Fruit fly (Drosophila melanogaster) whole organism, prepupa: ENCODE data around the gene Max.

Experiments used
- CG11902 ChIP-seq: fragments of 200-800 bp; sonication (Bioruptor generic); optimal IDR thresholded peaks from 3 replicates; lab custom pipeline; 2016; ENCODE audit warnings: missing biosample characterization, missing genetic modification characterization
- CG16779 ChIP-seq: fragments of 200-800 bp; sonication (Bioruptor generic); optimal IDR thresholded peaks from 3 replicates; lab custom pipeline; 2017; ENCODE audit warnings: missing biosample characterization, mild to moderate bottlenecking, missing genetic modification characterization
- CG3032 ChIP-seq: fragments of 200-800 bp; optimal IDR thresholded peaks from 2 replicates; lab custom pipeline; 2019; ENCODE audit warnings: missing biosample characterization, mild to moderate bottlenecking, missing genetic modification characterization, moderate library complexity
- CG31627 ChIP-seq: fragments of 200-800 bp; sonication (Bioruptor generic); optimal IDR thresholded peaks from 3 replicates; lab custom pipeline; 2016; ENCODE audit warnings: missing biosample characterization, missing genetic modification characterization
- CG32006 ChIP-seq: fragments of 200-800 bp; sonication (Bioruptor generic); optimal IDR thresholded peaks from 3 replicates; lab custom pipeline; 2017; ENCODE audit warnings: missing biosample characterization, mild to moderate bottlenecking, missing genetic modification characterization
- CG3919 ChIP-seq: fragments of 200-800 bp; sonication (Bioruptor generic); optimal IDR thresholded peaks from 3 replicates; lab custom pipeline; 2016; ENCODE audit warnings: missing biosample characterization, missing genetic modification characterization
- CG6163 ChIP-seq: fragments of 200-800 bp; sonication (Bioruptor generic); IDR thresholded peaks from 3 replicates; pipeline ENCODE4 v1.3.6; 2022; ENCODE audit warnings: missing biosample characterization, missing genetic modification characterization
- CG6808 ChIP-seq: fragments of 200-800 bp; sonication (Bioruptor generic); optimal IDR thresholded peaks from 3 replicates; lab custom pipeline; 2017; ENCODE audit warnings: missing biosample characterization, missing genetic modification characterization, mild to moderate bottlenecking, moderate library complexity, missing genetic modification reagents
- CG6854 ChIP-seq: fragments of 200-800 bp; sonication (Bioruptor generic); optimal IDR thresholded peaks from 2 replicates; lab custom pipeline; 2017; ENCODE audit warnings: missing biosample characterization, mild to moderate bottlenecking, missing genetic modification characterization
- CG8119 ChIP-seq: fragments of 200-800 bp; sonication (Bioruptor generic); IDR thresholded peaks from 3 replicates; pipeline ENCODE4 v1.3.6; 2022; ENCODE audit warnings: missing biosample characterization, missing genetic modification characterization
- CG8632 ChIP-seq: fragments of 200-800 bp; sonication (Bioruptor generic); optimal IDR thresholded peaks from 3 replicates; lab custom pipeline; 2016; ENCODE audit warnings: missing biosample characterization, missing genetic modification characterization
- Eip75B ChIP-seq: fragments of 200-800 bp; sonication (Bioruptor generic); optimal IDR thresholded peaks from 3 replicates; lab custom pipeline; 2016; ENCODE audit warnings: missing biosample characterization, missing genetic modification characterization
- Eip78C ChIP-seq: fragments of 200-800 bp; sonication (Bioruptor generic); peaks from one replicate; lab custom pipeline; 2016; ENCODE audit warnings: missing biosample characterization, missing genetic modification characterization
- Eip93F ChIP-seq: fragments of 200-800 bp; sonication (Bioruptor generic); optimal IDR thresholded peaks from 2 replicates; lab custom pipeline; 2016; ENCODE audit warnings: missing biosample characterization, mild to moderate bottlenecking, missing genetic modification characterization
- Ets21C ChIP-seq: fragments of 200-800 bp; sonication (Bioruptor generic); optimal IDR thresholded peaks from 3 replicates; lab custom pipeline; 2016; ENCODE audit warnings: missing biosample characterization, missing genetic modification characterization
- Gug ChIP-seq: fragments of 200-800 bp; sonication (Bioruptor generic); IDR thresholded peaks from 2 replicates; pipeline ENCODE4 v1.3.6; 2022; ENCODE audit warnings: missing biosample characterization, missing genetic modification characterization
- Hr39 ChIP-seq: fragments of 200-800 bp; sonication (Bioruptor generic); optimal IDR thresholded peaks from 2 replicates; lab custom pipeline; 2016; ENCODE audit warnings: missing biosample characterization, missing genetic modification characterization
- Hr4 ChIP-seq: fragments of 200-800 bp; sonication (Bioruptor generic); optimal IDR thresholded peaks from 3 replicates; lab custom pipeline; 2016; ENCODE audit warnings: missing biosample characterization, missing genetic modification characterization
- Lpt ChIP-seq: fragments of 200-800 bp; sonication (Bioruptor generic); optimal IDR thresholded peaks from 3 replicates; lab custom pipeline; 2016; ENCODE audit warnings: missing biosample characterization, missing genetic modification characterization
- Met ChIP-seq: fragments of 200-800 bp; sonication (Bioruptor generic); optimal IDR thresholded peaks from 3 replicates; lab custom pipeline; 2016; ENCODE audit warnings: missing biosample characterization, missing genetic modification characterization
- OdsH ChIP-seq: fragments of 200-800 bp; sonication (Bioruptor generic); optimal IDR thresholded peaks from 3 replicates; lab custom pipeline; 2016; ENCODE audit warnings: missing biosample characterization, missing genetic modification characterization
- Sox14 ChIP-seq: fragments of 200-800 bp; sonication (Bioruptor generic); optimal IDR thresholded peaks from 3 replicates; lab custom pipeline; 2016; ENCODE audit warnings: missing biosample characterization, missing genetic modification characterization
- achi ChIP-seq: fragments of 200-800 bp; sonication (Bioruptor generic); optimal IDR thresholded peaks from 3 replicates; lab custom pipeline; 2016; ENCODE audit warnings: missing biosample characterization, missing genetic modification characterization
- acj6 ChIP-seq: fragments of 200-800 bp; sonication (Bioruptor generic); optimal IDR thresholded peaks from 3 replicates; lab custom pipeline; 2016; ENCODE audit warnings: missing biosample characterization, missing genetic modification characterization
- cyc ChIP-seq: fragments of 200-800 bp; sonication (Bioruptor generic); optimal IDR thresholded peaks from 3 replicates; lab custom pipeline; 2016; ENCODE audit warnings: missing biosample characterization, missing genetic modification characterization
- dac ChIP-seq: fragments of 200-800 bp; sonication (Bioruptor generic); optimal IDR thresholded peaks from 2 replicates; lab custom pipeline; 2017; ENCODE audit warnings: missing biosample characterization, mild to moderate bottlenecking, missing genetic modification characterization
- eg ChIP-seq: fragments of 200-800 bp; sonication (Bioruptor generic); IDR thresholded peaks from 3 replicates; pipeline ENCODE4 v1.3.6; 2022; ENCODE audit warnings: missing biosample characterization, missing genetic modification characterization
- esn ChIP-seq: fragments of 200-800 bp; sonication (Bioruptor generic); optimal IDR thresholded peaks from 2 replicates; lab custom pipeline; 2016; ENCODE audit warnings: missing biosample characterization, mild to moderate bottlenecking, missing genetic modification characterization, moderate library complexity
- fd59A ChIP-seq: fragments of 200-800 bp; sonication (Bioruptor generic); optimal IDR thresholded peaks from 2 replicates; lab custom pipeline; 2017; ENCODE audit warnings: missing biosample characterization, mild to moderate bottlenecking, missing genetic modification characterization, missing genetic modification reagents
- fkh ChIP-seq: fragments of 200-800 bp; sonication (Bioruptor generic); optimal IDR thresholded peaks from 3 replicates; lab custom pipeline; 2017; ENCODE audit warnings: missing biosample characterization, mild to moderate bottlenecking, missing genetic modification characterization, moderate library complexity
- lz ChIP-seq: fragments of 200-800 bp; sonication (Bioruptor generic); optimal IDR thresholded peaks from 3 replicates; lab custom pipeline; 2016; ENCODE audit warnings: missing biosample characterization, missing genetic modification characterization
- pdm3 ChIP-seq: fragments of 200-800 bp; sonication (Bioruptor generic); optimal IDR thresholded peaks from 3 replicates; lab custom pipeline; 2016; ENCODE audit warnings: missing biosample characterization, missing genetic modification characterization
- salr ChIP-seq, 2 experiments: fragments of 200-800 bp; sonication (Bioruptor generic); optimal IDR thresholded peaks; 3 replicates each; lab custom pipeline; 2016 to 2018; ENCODE audit warnings: missing biosample characterization in 2 of 2, missing genetic modification characterization in 2 of 2, mild to moderate bottlenecking in 1 of 2
- svp ChIP-seq: fragments of 200-800 bp; sonication (Bioruptor generic); peaks from one replicate; lab custom pipeline; 2016; ENCODE audit warnings: missing biosample characterization, missing genetic modification characterization
- vri ChIP-seq: fragments of 200-800 bp; sonication (Bioruptor generic); optimal IDR thresholded peaks from 3 replicates; lab custom pipeline; 2016; ENCODE audit warnings: missing biosample characterization, mild to moderate bottlenecking, missing genetic modification characterization

Max gene

DNA sequence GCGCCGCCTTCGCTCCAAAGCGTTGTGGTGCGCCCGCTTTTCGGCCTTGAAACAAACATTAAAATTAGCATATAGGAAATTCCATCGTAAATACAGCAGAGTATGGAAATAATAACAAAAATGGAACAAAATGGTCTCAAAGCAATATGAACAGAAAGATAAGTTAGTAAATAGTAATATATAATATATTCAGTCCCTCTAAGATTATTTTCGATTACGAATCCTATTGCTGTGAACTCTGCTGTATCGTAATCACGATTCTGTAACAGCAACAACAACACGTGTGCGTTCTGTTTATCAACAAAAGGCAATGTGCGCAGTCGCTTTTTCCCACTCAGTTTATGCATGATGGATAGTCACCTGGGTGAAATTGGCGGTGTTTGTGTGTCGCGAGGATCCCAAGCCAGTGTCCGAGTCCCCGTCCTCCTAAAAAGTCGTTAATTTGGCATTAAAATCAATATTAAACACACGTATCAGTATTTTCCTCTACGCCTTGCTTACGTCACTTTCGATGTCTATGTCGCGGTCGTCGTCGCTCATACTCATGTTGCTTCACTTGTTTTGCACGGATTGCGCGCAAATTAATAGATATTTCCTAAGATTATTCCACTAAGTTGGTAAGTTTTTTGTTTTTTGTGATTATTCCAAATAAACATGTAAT, 374 bp downstream of the Max start, which contains the start of the genes CG42374 and Mettl5 (continued):
- TF ChIP-seq Met (GFP tag; lab: Kevin White, UChicago) (peak; percentile 50), CG6808 (GFP tag; lab: Kevin White, UChicago) (no peak), OdsH (GFP tag; lab: Kevin White, UChicago) (peak; percentile 10), CG3919 (GFP tag; lab: Kevin White, UChicago) (peak; percentile 18), acj6 (GFP tag; lab: Kevin White, UChicago) (peak; percentile 38), CG32006 (GFP tag; lab: Kevin White, UChicago) (peak; percentile 49), Eip78C (GFP tag; lab: Kevin White, UChicago) (peak; percentile 88), CG16779 (tag; lab: Kevin White, UChicago) (no peak), Hr39 (GFP tag; lab: Kevin White, UChicago) (no peak)
- TF ChIP-seq, all 60 proteins: peak for 31

DNA sequence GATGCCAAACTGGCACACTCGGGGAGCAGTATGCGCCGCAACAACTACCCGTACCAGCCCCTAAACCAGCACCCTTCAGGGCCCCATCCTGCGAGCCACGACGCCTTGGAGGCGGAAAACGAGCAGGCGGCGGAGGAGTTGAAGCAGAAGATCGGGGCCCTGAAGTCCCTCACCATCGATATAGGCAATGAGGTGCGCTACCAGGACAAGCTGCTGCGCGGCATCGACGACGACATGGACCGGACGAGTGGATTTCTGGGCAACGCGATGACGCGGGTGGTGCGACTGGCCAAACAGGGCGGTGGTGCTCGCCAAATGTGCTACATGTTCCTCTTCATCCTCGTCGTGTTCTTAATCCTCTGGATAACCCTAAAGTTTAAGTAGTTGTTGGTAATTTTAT, 2.3 kb downstream of the Max start:
- TF ChIP-seq salr (GFP tag; optimal IDR thresholded peaks at IDR 0.05; lab: Kevin White, UChicago) (no peak), CG6163 (GFP tag; lab: Robert Waterston, UW) (peak; percentile 14; the same call in 1 of the 3 replicates)

DNA sequence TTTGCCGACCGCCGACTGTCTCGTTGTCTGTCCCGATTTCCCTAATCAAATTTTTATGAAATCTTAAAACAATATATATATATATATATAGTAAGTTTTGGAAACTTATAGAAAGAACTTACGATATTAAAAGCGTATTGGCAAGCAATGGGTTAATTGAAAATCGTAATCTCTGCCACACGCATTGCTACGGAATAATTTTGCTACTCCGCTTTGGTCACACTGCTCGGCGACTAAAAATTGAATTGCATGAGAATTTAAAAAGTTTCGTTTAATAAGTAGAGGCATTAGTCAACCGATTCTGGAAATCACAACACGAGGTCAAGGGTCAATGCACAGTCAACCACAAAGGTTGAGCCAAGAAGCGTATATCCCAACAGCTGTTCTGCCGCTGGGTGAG, 2.8 kb downstream of the Max start, which contains the start of gene Bet1:
TSS of gene Bet1 (plus strand) at position 182 of the 400 bp plus-strand sequence.
- TF ChIP-seq CG32006 (GFP tag; lab: Kevin White, UChicago): peak; percentile 26
- peak; percentile 1 for TF ChIP-seq achi (GFP tag; lab: Kevin White, UChicago)
- TF ChIP-seq CG3032 (tag; lab: Kevin White, UChicago): peak; percentile 19
- peak; percentile 33 for TF ChIP-seq svp (GFP tag; lab: Kevin White, UChicago)
- peak; percentile 3 for TF ChIP-seq CG8632 (GFP tag; lab: Kevin White, UChicago)
- no peak for TF ChIP-seq CG31627
- TF ChIP-seq dac (GFP tag; lab: Kevin White, UChicago): no peak
- no peak for TF ChIP-seq pdm3 (GFP tag; lab: Kevin White, UChicago)
- TF ChIP-seq Eip78C (GFP tag; lab: Kevin White, UChicago): peak; percentile 31
- no peak for TF ChIP-seq lz (GFP tag; lab: Kevin White, UChicago)
- TF ChIP-seq Gug (GFP tag; lab: Robert Waterston, UW): no peak

DNA sequence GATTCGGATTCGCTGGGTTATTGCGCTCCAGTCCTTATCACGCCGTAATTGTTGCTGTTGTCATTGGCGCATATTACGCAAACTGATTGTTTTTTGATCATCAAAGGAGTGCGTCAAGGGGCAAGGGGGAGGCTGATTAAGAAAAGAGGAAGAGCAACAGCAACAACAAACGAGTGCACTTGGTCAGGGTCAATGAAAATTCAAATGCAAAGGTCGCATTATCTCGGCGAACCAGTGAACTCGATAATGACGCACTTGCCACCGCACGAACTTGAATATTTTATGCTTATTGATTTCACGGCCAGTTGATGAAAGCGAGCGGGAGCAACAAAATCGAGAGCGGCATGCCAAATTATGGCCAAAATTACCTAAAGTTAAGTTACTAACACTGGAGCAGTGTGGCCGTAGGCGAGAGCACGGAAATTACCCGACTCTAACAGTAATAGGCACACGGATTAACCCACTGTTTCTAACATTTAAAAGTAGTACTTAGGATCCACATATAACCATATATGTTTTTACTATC, 3.6 kb downstream of the Max start, which contains the start of gene nes:
TSS of gene nes (minus strand) at position 402 of the 526 bp plus-strand sequence.
- TF ChIP-seq cyc (GFP tag; lab: Kevin White, UChicago): peak; percentile 22
- peak; percentile 38 for TF ChIP-seq CG31627
- TF ChIP-seq Eip93F: peak; percentile 21
- peak; percentile 12 for TF ChIP-seq Hr39 (GFP tag; lab: Kevin White, UChicago)
- TF ChIP-seq fd59A (GFP tag; lab: Kevin White, UChicago): no peak
- no peak for TF ChIP-seq CG8119
- no peak for TF ChIP-seq CG32006 (GFP tag; lab: Kevin White, UChicago)
- TF ChIP-seq svp (GFP tag; lab: Kevin White, UChicago): peak; percentile 98
- TF ChIP-seq eg (GFP tag; lab: Robert Waterston, UW): peak; percentile 25; the same call in 1 of the 3 replicates
- TF ChIP-seq esn (GFP tag; lab: Kevin White, UChicago): no peak
- TF ChIP-seq CG6854 (GFP tag; lab: Kevin White, UChicago): peak; percentile 54
- TF ChIP-seq Sox14 (GFP tag; lab: Kevin White, UChicago): peak; percentile 16
- TF ChIP-seq Eip78C (GFP tag; lab: Kevin White, UChicago): peak; percentile 68
- TF ChIP-seq Eip75B: peak; percentile 47
- TF ChIP-seq vri: peak; percentile 100
- peak; percentile 53; the same call in 1 of the 3 replicates for TF ChIP-seq CG6163 (GFP tag; lab: Robert Waterston, UW)
- TF ChIP-seq, all 60 proteins: peak for 12

DNA sequence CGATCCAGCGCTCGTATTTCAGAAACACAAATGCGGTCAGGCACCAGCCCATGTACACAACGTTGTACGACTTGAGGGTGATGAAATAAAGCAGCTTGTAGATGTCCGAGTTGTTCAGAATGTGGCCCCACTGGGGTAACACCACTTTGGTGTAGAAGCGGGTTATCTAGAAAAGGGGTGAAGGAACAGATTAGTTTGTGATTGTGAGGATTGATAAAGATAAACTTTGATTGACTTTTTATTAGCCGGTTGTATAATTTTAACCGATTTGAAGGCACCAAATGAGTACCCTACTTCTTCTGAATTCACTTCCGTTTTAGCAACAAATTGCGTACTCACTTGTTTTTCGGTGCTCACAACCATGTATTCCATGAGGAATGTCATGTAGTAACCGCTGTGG, 5.8 kb downstream of the Max start:
- TF ChIP-seq Eip78C (GFP tag; lab: Kevin White, UChicago) (no peak), Sox14 (GFP tag; lab: Kevin White, UChicago) (no peak), Ets21C (GFP tag; lab: Kevin White, UChicago) (no peak), Lpt (GFP tag; lab: Kevin White, UChicago) (no peak), cyc (GFP tag; lab: Kevin White, UChicago) (no peak), svp (GFP tag; lab: Kevin White, UChicago) (no peak), CG32006 (GFP tag; lab: Kevin White, UChicago) (no peak), fkh (GFP tag; lab: Kevin White, UChicago) (no peak), CG11902 (GFP tag; lab: Kevin White, UChicago) (no peak), CG8632 (GFP tag; lab: Kevin White, UChicago) (no peak), Met (GFP tag; lab: Kevin White, UChicago) (no peak), Hr4 (GFP tag; lab: Kevin White, UChicago) (no peak)
